Worm (Caenorhabditis elegans) whole organism, L4 larva: Measurements from ENCODE around the gene H25K10.1.

ENCODE experiments used
- F37D6.2 ChIP-seq: sonication (generic microtip); optimal IDR thresholded peaks from 2 replicates; lab custom pipeline; 2016; ENCODE audit warnings: mild to moderate bottlenecking, missing genetic modification characterization, missing compliant biosample characterization
- F44E2.7 ChIP-seq: fragments of 200-800 bp; sonication (Bioruptor generic); IDR thresholded peaks from 2 replicates; pipeline ENCODE4 v2.1.2; 2022; ENCODE audit warnings: missing genetic modification characterization, missing compliant biosample characterization
- T20F7.1 ChIP-seq: fragments of 200-800 bp; sonication (Bioruptor generic); optimal IDR thresholded peaks from 2 replicates; lab custom pipeline; 2018; ENCODE audit warnings: mild to moderate bottlenecking, missing genetic modification characterization, missing compliant biosample characterization
- Y48G9A.11 ChIP-seq: fragments of 200-800 bp; sonication (Bioruptor generic); IDR thresholded peaks from 2 replicates; pipeline ENCODE4 v1.3.6; 2022; ENCODE audit warnings: missing genetic modification reagents, missing genetic modification characterization, missing compliant biosample characterization
- aha-1 ChIP-seq: fragments of 150-350 bp; peaks from one replicate; lab custom pipeline; 2014; ENCODE audit warnings: missing biosample characterization, missing genetic modification characterization
- ama-1 ChIP-seq: fragments of 150-350 bp; optimal IDR thresholded peaks from 2 replicates; lab custom pipeline; 2014; ENCODE audit warnings: inconsistent platforms, mixed read lengths
- attf-4 ChIP-seq: sonication (generic microtip); optimal IDR thresholded peaks from 3 replicates; lab custom pipeline; 2017; ENCODE audit warnings: missing biosample characterization, missing genetic modification characterization
- ceh-20 ChIP-seq: fragments of 200-800 bp; sonication (Bioruptor generic); IDR thresholded peaks from 2 replicates; pipeline ENCODE4 v1.3.6; 2022; ENCODE audit warnings: missing genetic modification reagents, missing genetic modification characterization, missing compliant biosample characterization
- ces-1 ChIP-seq: fragments of 150-350 bp; sonication (generic microtip); optimal IDR thresholded peaks from 4 replicates; lab custom pipeline; 2014; ENCODE audit warnings: missing biosample characterization, missing genetic modification reagents, missing genetic modification characterization
- daf-12 ChIP-seq: fragments of 150-350 bp; optimal IDR thresholded peaks from 2 replicates; lab custom pipeline; 2014; ENCODE audit warnings: missing biosample characterization, missing genetic modification reagents, missing genetic modification characterization
- daf-16 ChIP-seq, 3 experiments: sonication (generic microtip); optimal IDR thresholded peaks; 2 replicates each; lab custom pipeline; 2016 to 2017; ENCODE audit warnings: missing genetic modification characterization in 3 of 3, missing genetic modification reagents in 3 of 3, mild to moderate bottlenecking in 2 of 3, missing compliant biosample characterization in 2 of 3, missing biosample characterization in 1 of 3, moderate library complexity in 1 of 3
- dmd-9 ChIP-seq: fragments of 200-800 bp; sonication (Bioruptor generic); IDR thresholded peaks from 2 replicates; pipeline ENCODE4 v1.3.6; 2022; ENCODE audit warnings: missing genetic modification reagents, missing genetic modification characterization, missing compliant biosample characterization
- hif-1 ChIP-seq, 2 experiments: sonication (generic microtip); optimal IDR thresholded peaks; 2 replicates each; lab custom pipeline; 2016 to 2017; ENCODE audit warnings: missing compliant biosample characterization in 2 of 2, missing genetic modification characterization in 2 of 2, missing genetic modification reagents in 2 of 2, missing genotype in 2 of 2, mild to moderate bottlenecking in 1 of 2
- lin-15B ChIP-seq: fragments of 150-350 bp; sonication (generic microtip); optimal IDR thresholded peaks from 3 replicates; lab custom pipeline; 2014; ENCODE audit warnings: missing biosample characterization, missing genetic modification characterization
- lin-38 ChIP-seq: fragments of 200-800 bp; sonication (Bioruptor generic); IDR thresholded peaks from 2 replicates; pipeline ENCODE4 v1.3.6; 2022; ENCODE audit warnings: missing genetic modification reagents, missing genetic modification characterization, missing compliant biosample characterization
- lsy-2 ChIP-seq, 2 experiments: fragments of 150-350 bp in 1 of 2; sonication (generic microtip) in 1 of 2; optimal IDR thresholded peaks; 2 replicates each; lab custom pipeline; 2014 to 2017; ENCODE audit warnings: missing biosample characterization in 2 of 2, missing genetic modification characterization in 2 of 2
- madf-5 ChIP-seq, 2 experiments: fragments of 200-800 bp; sonication (Bioruptor generic); IDR thresholded peaks; 2 replicates each; pipeline ENCODE4 v1.3.6; 2022; ENCODE audit warnings: missing compliant biosample characterization in 2 of 2, missing genetic modification characterization in 2 of 2
- mdt-29 ChIP-seq: fragments of 200-800 bp; sonication (Bioruptor generic); IDR thresholded peaks from 2 replicates; pipeline ENCODE4 v1.3.6; 2022; ENCODE audit warnings: missing genetic modification reagents, missing genetic modification characterization, missing compliant biosample characterization
- mes-2 ChIP-seq: sonication (generic microtip); optimal IDR thresholded peaks from 2 replicates; lab custom pipeline; 2016; ENCODE audit warnings: missing genotype, mild to moderate bottlenecking, missing genetic modification characterization, missing compliant biosample characterization; ENCODE audit not compliant: poor library complexity, severe bottlenecking
- mxl-2 ChIP-seq: fragments of 200-800 bp; sonication (Bioruptor generic); conservative IDR thresholded peaks from 2 replicates; pipeline ENCODE4 v1.3.6; 2022; ENCODE audit warnings: missing genetic modification reagents, missing genetic modification characterization, missing compliant biosample characterization
- nhr-10 ChIP-seq: fragments of 150-350 bp; optimal IDR thresholded peaks from 2 replicates; lab custom pipeline; 2014; ENCODE audit warnings: missing biosample characterization, missing genetic modification characterization
- nhr-237 ChIP-seq: sonication (generic microtip); optimal IDR thresholded peaks from 2 replicates; lab custom pipeline; 2017; ENCODE audit warnings: missing biosample characterization, missing genetic modification characterization
- nhr-28 ChIP-seq: fragments of 150-350 bp; optimal IDR thresholded peaks from 2 replicates; lab custom pipeline; 2014; ENCODE audit warnings: missing biosample characterization, missing genetic modification characterization
- nhr-41 ChIP-seq: fragments of 200-800 bp; sonication (Bioruptor generic); IDR thresholded peaks from 2 replicates; pipeline ENCODE4 v1.3.6; 2022; ENCODE audit warnings: missing genetic modification reagents, missing genetic modification characterization, missing compliant biosample characterization
- nhr-42 ChIP-seq: fragments of 200-800 bp; sonication (Bioruptor generic); IDR thresholded peaks from 2 replicates; pipeline ENCODE4 v1.3.6; 2022; ENCODE audit warnings: missing genetic modification characterization, missing compliant biosample characterization
- nhr-48 ChIP-seq: sonication (generic microtip); optimal IDR thresholded peaks from 2 replicates; lab custom pipeline; 2016; ENCODE audit warnings: mild to moderate bottlenecking, missing genetic modification characterization, missing compliant biosample characterization
- nhr-76 ChIP-seq: fragments of 150-350 bp; optimal IDR thresholded peaks from 2 replicates; lab custom pipeline; 2014; ENCODE audit warnings: missing biosample characterization, missing genetic modification characterization
- pha-4 ChIP-seq, 2 experiments: fragments of 150-350 bp in 1 of 2; fragments of 200-800 bp in 1 of 2; sonication (Bioruptor generic) in 1 of 2; IDR thresholded peaks in 1 of 2; optimal IDR thresholded peaks in 1 of 2; 2 replicates each; pipeline versions ENCODE4 v1.3.6 to Lab custom; 2014 to 2022; ENCODE audit warnings: missing genetic modification characterization in 2 of 2, missing genetic modification reagents in 2 of 2, missing biosample characterization in 1 of 2, missing compliant biosample characterization in 1 of 2
- php-3 ChIP-seq: fragments of 200-800 bp; sonication (Bioruptor generic); IDR thresholded peaks from 2 replicates; pipeline ENCODE4 v1.3.6; 2022; ENCODE audit warnings: missing genetic modification reagents, missing genetic modification characterization, missing compliant biosample characterization
- rbr-2 ChIP-seq: sonication (generic microtip); optimal IDR thresholded peaks from 2 replicates; lab custom pipeline; 2016; ENCODE audit warnings: missing genotype, missing genetic modification characterization, missing compliant biosample characterization
- saeg-2 ChIP-seq: fragments of 200-800 bp; sonication (Bioruptor generic); IDR thresholded peaks from 2 replicates; pipeline ENCODE4 v1.3.6; 2022; ENCODE audit warnings: missing genetic modification reagents, missing genetic modification characterization, missing compliant biosample characterization
- snpc-1.2 ChIP-seq: fragments of 200-800 bp; sonication (Bioruptor generic); IDR thresholded peaks from 2 replicates; pipeline ENCODE4 v1.3.6; 2022; ENCODE audit warnings: missing genetic modification reagents, missing genetic modification characterization, missing compliant biosample characterization
- snpc-4 ChIP-seq: fragments of 150-350 bp; optimal IDR thresholded peaks from 2 replicates; lab custom pipeline; 2014; ENCODE audit warnings: missing biosample characterization, missing genetic modification characterization
- spr-1 ChIP-seq: sonication (generic microtip); optimal IDR thresholded peaks from 2 replicates; lab custom pipeline; 2016; ENCODE audit warnings: mild to moderate bottlenecking, missing genetic modification characterization, missing compliant biosample characterization
- tag-97 ChIP-seq: fragments of 200-800 bp; sonication (Bioruptor generic); IDR thresholded peaks from 2 replicates; pipeline ENCODE4 v1.3.6; 2022; ENCODE audit warnings: missing genetic modification characterization, missing compliant biosample characterization
- unc-39 ChIP-seq: sonication (generic microtip); optimal IDR thresholded peaks from 2 replicates; lab custom pipeline; 2017; ENCODE audit warnings: missing biosample characterization, missing genetic modification characterization
- unc-62 ChIP-seq, 3 experiments: fragments of 150-350 bp in 1 of 3; sonication (generic microtip); optimal IDR thresholded peaks in 2 of 3; peaks in 1 of 3; 1 replicate in 1 of 3; 2 replicates in 2 of 3; lab custom pipeline; 2014 to 2017; ENCODE audit warnings: missing biosample characterization in 3 of 3, missing genetic modification characterization in 3 of 3, missing genetic modification reagents in 3 of 3, missing genotype in 1 of 3
- zag-1 ChIP-seq: fragments of 150-350 bp; optimal IDR thresholded peaks from 2 replicates; lab custom pipeline; 2014; ENCODE audit warnings: missing biosample characterization, missing genetic modification characterization
- zfp-3 ChIP-seq: fragments of 200-800 bp; sonication (Bioruptor generic); conservative IDR thresholded peaks from 2 replicates; pipeline ENCODE4 v1.3.6; 2022; ENCODE audit warnings: missing genetic modification reagents, missing genetic modification characterization, missing compliant biosample characterization

H25K10.1 gene

ce11 chrIV:16184521-16184920 lies 17.7 kb upstream of the H25K10.1 start, which contains the start of gene Y105C5B.1413:
TSS of gene Y105C5B.1413 (minus strand) at chrIV:16184621.
- TF ChIP-seq mdt-29 (GFP tag; lab: Robert Waterston, UW) = no peak
- TF ChIP-seq rbr-2 (tag; lab: Kevin White, UChicago) = no peak
- TF ChIP-seq ama-1 (lab: Kevin White, UChicago) = no peak
- TF ChIP-seq spr-1 (tag; lab: Kevin White, UChicago) = no peak
- TF ChIP-seq ceh-20 (GFP tag; lab: Robert Waterston, UW) = no peak
- no peak for TF ChIP-seq nhr-76 (tag; lab: Kevin White, UChicago)
- no peak for TF ChIP-seq ces-1 (GFP tag; lab: Kevin White, UChicago)
- no peak for TF ChIP-seq nhr-28 (tag; lab: Kevin White, UChicago)
- TF ChIP-seq aha-1 = no peak
- no peak for TF ChIP-seq lin-15B (tag; lab: Kevin White, UChicago)
- TF ChIP-seq nhr-48 (tag; lab: Kevin White, UChicago) = no peak
- TF ChIP-seq zag-1 (tag; lab: Kevin White, UChicago) = no peak
- TF ChIP-seq daf-16 (GFP tag; optimal IDR thresholded peaks at IDR 0.05; lab: Kevin White, UChicago) = no peak
- TF ChIP-seq daf-16 (tag; optimal IDR thresholded peaks at IDR 0.05; lab: Kevin White, UChicago) = no peak
- no peak for TF ChIP-seq Y48G9A.11 (GFP tag; lab: Robert Waterston, UW)
- no peak for TF ChIP-seq mxl-2 (GFP tag; lab: Robert Waterston, UW)
- TF ChIP-seq pha-4 (GFP tag; IDR thresholded peaks at IDR 0.05; lab: Robert Waterston, UW) = no peak
- TF ChIP-seq pha-4 (tag; optimal IDR thresholded peaks at IDR 0.05; lab: Kevin White, UChicago) = no peak
- TF ChIP-seq nhr-41 (GFP tag; lab: Robert Waterston, UW) = no peak

- no peak for TF ChIP-seq lin-38 (GFP tag; lab: Robert Waterston, UW)
- TF ChIP-seq snpc-1.2 (GFP tag; lab: Robert Waterston, UW) = 0 out of 2 replicates have a peak, but pooled peaks have one; percentile 20
- no peak for TF ChIP-seq dmd-9 (GFP tag; lab: Robert Waterston, UW)
- TF ChIP-seq, all 104 proteins: peak for 1
These were observed 16.2 kb upstream of the H25K10.1 start for ce11 chrIV:16186008-16186407.

ce11 chrIV:16191597-16191996 lies 10.6 kb upstream of the H25K10.1 start:
- TF ChIP-seq php-3 (GFP tag; lab: Robert Waterston, UW) = no peak
- peak; percentile 72 for TF ChIP-seq snpc-1.2 (GFP tag; lab: Robert Waterston, UW)
- TF ChIP-seq nhr-10 (tag; lab: Kevin White, UChicago) = no peak
- TF ChIP-seq lin-15B (tag; lab: Kevin White, UChicago) = no peak

- TF ChIP-seq F44E2.7 = no peak
- no peak for TF ChIP-seq snpc-4 (tag; lab: Kevin White, UChicago)
- TF ChIP-seq aha-1 = no peak
- TF ChIP-seq unc-39 = no peak
- no peak for TF ChIP-seq daf-12 (tag; lab: Kevin White, UChicago)
- no peak for TF ChIP-seq F37D6.2 (tag; lab: Kevin White, UChicago)
- no peak for TF ChIP-seq nhr-42 (GFP tag; lab: Robert Waterston, UW)
- TF ChIP-seq madf-5 (GFP tag; IDR thresholded peaks at IDR 0.05; lab: Robert Waterston, UW) = no peak
- TF ChIP-seq hif-1 (tag; optimal IDR thresholded peaks at IDR 0.05; lab: Kevin White, UChicago) = no peak
- no peak for TF ChIP-seq saeg-2 (GFP tag; lab: Robert Waterston, UW)
- TF ChIP-seq tag-97 (GFP tag; lab: Robert Waterston, UW) = no peak
These were observed 9.4 kb upstream of the H25K10.1 start for ce11 chrIV:16192754-16193153.

ce11 chrIV:16196717-16197116 lies 5.5 kb upstream of the H25K10.1 start, which contains the start of gene Y7A9A.1:
TSS of gene Y7A9A.1 (plus strand) at chrIV:16197017.
- TF ChIP-seq lsy-2 (tag; optimal IDR thresholded peaks at IDR 0.05; lab: Kevin White, UChicago) (no peak), unc-62 (GFP tag; optimal IDR thresholded peaks at IDR 0.05 in 1 of 2; lab: Kevin White, UChicago) (no peak), unc-62 (tag; optimal IDR thresholded peaks at IDR 0.05; lab: Kevin White, UChicago) (no peak), T20F7.1 (GFP tag; lab: Kevin White, UChicago) (no peak), mes-2 (tag; lab: Kevin White, UChicago) (no peak), zfp-3 (GFP tag; lab: Robert Waterston, UW) (no peak), nhr-237 (tag; lab: Kevin White, UChicago) (no peak), daf-16 (GFP tag; optimal IDR thresholded peaks at IDR 0.05; lab: Kevin White, UChicago) (no peak), daf-16 (tag; optimal IDR thresholded peaks at IDR 0.05; lab: Kevin White, UChicago) (no peak), attf-4 (tag; lab: Kevin White, UChicago) (no peak)
